Worm (Caenorhabditis elegans) whole organism, L3 larva: ENCODE data around the gene B0432.11.

ENCODE experiments used
- fos-1 ChIP-seq: fragments of 150-350 bp; optimal IDR thresholded peaks from 2 replicates; lab custom pipeline; 2014; ENCODE audit warnings: missing biosample characterization, missing genetic modification characterization
- mdl-1 ChIP-seq: fragments of 150-350 bp; optimal IDR thresholded peaks from 2 replicates; lab custom pipeline; 2014; ENCODE audit warnings: missing biosample characterization, missing genetic modification characterization
- nhr-23 ChIP-seq: fragments of 150-350 bp; optimal IDR thresholded peaks from 2 replicates; lab custom pipeline; 2014; ENCODE audit warnings: missing biosample characterization, missing genetic modification reagents, missing genetic modification characterization
- nhr-43 ChIP-seq: sonication (generic microtip); optimal IDR thresholded peaks from 2 replicates; lab custom pipeline; 2016; ENCODE audit warnings: mild to moderate bottlenecking, missing genetic modification characterization, missing compliant biosample characterization; ENCODE audit not compliant: poor library complexity, severe bottlenecking
- snpc-4 ChIP-seq: fragments of 150-350 bp; optimal IDR thresholded peaks from 2 replicates; lab custom pipeline; 2014; ENCODE audit warnings: missing biosample characterization, missing genetic modification characterization

DNA sequence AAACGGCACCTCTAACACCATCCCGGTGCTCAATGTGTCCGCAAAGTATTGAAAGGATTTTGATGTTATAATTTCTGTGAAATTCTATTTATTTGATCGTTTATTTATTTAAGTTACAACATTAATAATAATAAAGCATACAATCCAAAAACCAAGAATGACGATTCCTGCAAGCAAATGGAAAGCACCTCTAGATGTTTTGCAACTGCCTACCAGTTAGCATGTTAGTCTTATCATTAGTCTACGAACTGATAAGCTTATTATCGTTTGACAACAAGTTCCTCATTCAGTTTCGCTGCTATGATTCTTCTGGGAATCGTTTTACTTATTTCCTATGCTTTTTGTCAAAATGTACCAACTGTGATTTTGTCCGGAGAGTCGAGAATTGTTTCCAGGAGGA, 5.2 kb upstream of the B0432.11 start, which contains the start of gene K01A2.6:
- TF ChIP-seq mdl-1 (no peak), snpc-4 (no peak), nhr-43 (tag; lab: Kevin White, UChicago) (no peak), nhr-23 (tag; lab: Kevin White, UChicago) (no peak), fos-1 (tag; lab: Kevin White, UChicago) (no peak)
